Worm (Caenorhabditis elegans) whole organism, L1 larva: ENCODE data around the gene gba-4.
"Not testable (repeated sequence)": the region's sequence is repeated elsewhere in the genome, so short reads cannot be mapped to it uniquely, and the experiment has no call there.

ENCODE experiments used
- dpl-1 ChIP-seq, 3 experiments: fragments of 150-350 bp in 2 of 3; sonication (generic microtip) in 1 of 3; optimal IDR thresholded peaks; 2 replicates each; lab custom pipeline; 2014 to 2017; ENCODE audit warnings: missing biosample characterization in 3 of 3, missing genetic modification characterization in 3 of 3, missing genetic modification reagents in 3 of 3
- elt-3 ChIP-seq, 6 experiments: fragments of 150-350 bp in 1 of 6; sonication (generic microtip); optimal IDR thresholded peaks; 2 replicates each; lab custom pipeline; 2017 to 2018; ENCODE audit warnings: missing biosample characterization in 6 of 6, missing genetic modification characterization in 6 of 6, inconsistent platforms in 1 of 6
- lin-13 ChIP-seq: fragments of 150-350 bp; optimal IDR thresholded peaks from 2 replicates; lab custom pipeline; 2014; ENCODE audit warnings: missing biosample characterization, missing genetic modification reagents, missing genetic modification characterization
- lin-14 ChIP-seq: fragments of 200-800 bp; sonication (Bioruptor generic); optimal IDR thresholded peaks from 2 replicates; lab custom pipeline; 2018; ENCODE audit warnings: mild to moderate bottlenecking, missing genetic modification characterization, moderate library complexity, missing compliant biosample characterization
- nhr-12 ChIP-seq: sonication (generic microtip); optimal IDR thresholded peaks from 2 replicates; lab custom pipeline; 2017; ENCODE audit warnings: missing biosample characterization, missing genetic modification characterization
- nhr-28 ChIP-seq: fragments of 150-350 bp; optimal IDR thresholded peaks from 2 replicates; lab custom pipeline; 2014; ENCODE audit warnings: missing biosample characterization, missing genetic modification characterization
- nhr-77 ChIP-seq: fragments of 150-350 bp; optimal IDR thresholded peaks from 2 replicates; lab custom pipeline; 2014; ENCODE audit warnings: missing biosample characterization, missing genetic modification characterization
- nhr-90 ChIP-seq: sonication (generic microtip); optimal IDR thresholded peaks from 2 replicates; lab custom pipeline; 2016; ENCODE audit warnings: mild to moderate bottlenecking, missing genetic modification characterization, missing compliant biosample characterization; ENCODE audit not compliant: poor library complexity
- skn-1 ChIP-seq: fragments of 150-350 bp; optimal IDR thresholded peaks from 2 replicates; lab custom pipeline; 2014; ENCODE audit warnings: missing biosample characterization, missing genetic modification characterization
- zag-1 ChIP-seq: fragments of 150-350 bp; optimal IDR thresholded peaks from 2 replicates; lab custom pipeline; 2014; ENCODE audit warnings: missing biosample characterization, missing genetic modification characterization
- ztf-4 ChIP-seq: fragments of 150-350 bp; optimal IDR thresholded peaks from 2 replicates; lab custom pipeline; 2014; ENCODE audit warnings: missing biosample characterization, missing genetic modification characterization

DNA sequence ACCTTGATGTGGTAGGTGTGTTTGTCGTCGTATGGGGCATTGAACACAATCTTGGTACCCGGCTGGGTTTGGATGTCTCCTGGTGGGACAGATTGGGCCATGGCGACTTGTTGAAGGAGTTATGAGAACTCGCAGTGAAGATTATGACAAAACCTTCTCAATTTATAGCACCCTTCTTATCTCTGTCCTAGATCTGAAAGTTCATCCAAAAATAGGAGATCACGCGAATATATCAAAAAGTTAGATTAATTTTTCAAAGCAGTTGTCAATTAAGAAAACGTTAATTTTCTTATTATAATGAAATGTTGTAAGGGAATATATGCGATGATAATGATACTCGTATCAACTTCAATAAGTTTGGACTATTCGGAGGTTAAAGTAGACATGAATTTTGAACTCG, 55.5 kb downstream of the gba-4 start, which contains the start of gene msp-51:
- not testable (repeated sequence) for TF ChIP-seq lin-13 (GFP tag; lab: Kevin White, UChicago); lin-14 (GFP tag; lab: Kevin White, UChicago); nhr-12 (tag; lab: Kevin White, UChicago); ztf-4 (tag; lab: Kevin White, UChicago); nhr-28; dpl-1 (GFP tag; optimal IDR thresholded peaks at IDR 0.05; lab: Kevin White, UChicago); zag-1 (tag; lab: Kevin White, UChicago); elt-3 (tag; optimal IDR thresholded peaks at IDR 0.05; lab: Kevin White, UChicago); skn-1; nhr-90; nhr-77
